Fruit fly (Drosophila melanogaster) whole organism: Measurements from ENCODE around the gene CG16789.

Experiments
- CG8478 ChIP-seq: fragments of >200 bp; optimal IDR thresholded peaks from 2 replicates; lab custom pipeline; 2018; ENCODE audit warnings: inconsistent platforms
- Dll ChIP-seq: fragments of >200 bp; optimal IDR thresholded peaks from 2 replicates; lab custom pipeline; 2017
- pan ChIP-seq: fragments of >200 bp; optimal IDR thresholded peaks from 2 replicates; lab custom pipeline; 2017
- psq ChIP-seq: fragments of >200 bp; optimal IDR thresholded peaks from 2 replicates; lab custom pipeline; 2017
- usp ChIP-seq: fragments of >200 bp; optimal IDR thresholded peaks from 2 replicates; lab custom pipeline; 2017; ENCODE audit warnings: missing biosample characterization, missing genetic modification characterization, mixed read lengths

- TF ChIP-seq psq (lab: Kevin White, UChicago) (no peak), pan (lab: Kevin White, UChicago) (no peak), CG8478 (lab: Kevin White, UChicago) (no peak), usp (no peak), Dll (lab: Kevin White, UChicago) (no peak)
Observed at dm6 chr3R:9573812-9574587, 8.0 kb downstream of the CG16789 start, which contains the start of gene CG9399.
